Worm (Caenorhabditis elegans) whole organism, L1 larva: ENCODE results near the gene F10E9.7.

Experiments used
- F16B12.6 ChIP-seq: fragments of 150-350 bp; optimal IDR thresholded peaks from 2 replicates; lab custom pipeline; 2014; ENCODE audit warnings: missing biosample characterization, missing genetic modification characterization
- aha-1 ChIP-seq: fragments of 150-350 bp; optimal IDR thresholded peaks from 2 replicates; lab custom pipeline; 2014; ENCODE audit warnings: missing biosample characterization, missing genetic modification characterization
- alr-1 ChIP-seq: fragments of 200-800 bp; sonication (Bioruptor generic); optimal IDR thresholded peaks from 2 replicates; lab custom pipeline; 2018; ENCODE audit warnings: borderline replicate concordance, mild to moderate bottlenecking, missing genetic modification characterization, missing compliant biosample characterization
- blmp-1 ChIP-seq: fragments of 150-350 bp; optimal IDR thresholded peaks from 2 replicates; lab custom pipeline; 2014; ENCODE audit warnings: missing biosample characterization, missing genetic modification characterization
- ceh-63 ChIP-seq: fragments of 200-800 bp; sonication (Bioruptor generic); optimal IDR thresholded peaks from 2 replicates; lab custom pipeline; 2018; ENCODE audit warnings: mild to moderate bottlenecking, missing genetic modification characterization, missing compliant biosample characterization
- ceh-90 ChIP-seq: sonication (generic microtip); optimal IDR thresholded peaks from 2 replicates; lab custom pipeline; 2016; ENCODE audit warnings: missing genetic modification characterization, missing compliant biosample characterization
- dsc-1 ChIP-seq: sonication (generic microtip); optimal IDR thresholded peaks from 2 replicates; lab custom pipeline; 2016; ENCODE audit warnings: mild to moderate bottlenecking, missing genetic modification characterization, missing compliant biosample characterization
- efl-1 ChIP-seq, 4 experiments: fragments of 150-350 bp; optimal IDR thresholded peaks in 3 of 4; peaks in 1 of 4; 1 replicate in 1 of 4; 2 replicates in 3 of 4; lab custom pipeline; 2014; ENCODE audit warnings: missing biosample characterization in 2 of 4, missing genetic modification characterization in 2 of 4, missing genetic modification reagents in 2 of 4
- egl-13 ChIP-seq: sonication (generic microtip); optimal IDR thresholded peaks from 2 replicates; lab custom pipeline; 2016; ENCODE audit warnings: missing genotype, missing genetic modification reagents, missing genetic modification characterization, missing compliant biosample characterization
- elt-2 ChIP-seq: sonication (generic microtip); optimal IDR thresholded peaks from 2 replicates; lab custom pipeline; 2016; ENCODE audit warnings: missing genetic modification characterization, mild to moderate bottlenecking, inconsistent platforms, missing compliant biosample characterization, missing genetic modification reagents
- elt-3 ChIP-seq, 6 experiments: fragments of 150-350 bp in 1 of 6; sonication (generic microtip); optimal IDR thresholded peaks; 2 replicates each; lab custom pipeline; 2017 to 2018; ENCODE audit warnings: missing biosample characterization in 6 of 6, missing genetic modification characterization in 6 of 6, inconsistent platforms in 1 of 6
- ets-5 ChIP-seq: fragments of 200-800 bp; sonication (Bioruptor generic); IDR thresholded peaks from 2 replicates; pipeline ENCODE4 v1.3.6; 2022; ENCODE audit warnings: missing genetic modification characterization, missing compliant biosample characterization
- fkh-10 ChIP-seq: sonication (generic microtip); optimal IDR thresholded peaks from 2 replicates; lab custom pipeline; 2017; ENCODE audit warnings: missing biosample characterization, missing genetic modification reagents, missing genetic modification characterization
- jun-1 ChIP-seq: fragments of 150-350 bp; optimal IDR thresholded peaks from 2 replicates; lab custom pipeline; 2014; ENCODE audit warnings: missing biosample characterization, missing genetic modification reagents, missing genetic modification characterization
- lin-14 ChIP-seq: fragments of 200-800 bp; sonication (Bioruptor generic); optimal IDR thresholded peaks from 2 replicates; lab custom pipeline; 2018; ENCODE audit warnings: mild to moderate bottlenecking, missing genetic modification characterization, moderate library complexity, missing compliant biosample characterization
- lin-35 ChIP-seq, 2 experiments: fragments of 150-350 bp; optimal IDR thresholded peaks; 2 replicates each; lab custom pipeline; 2014; ENCODE audit warnings: missing biosample characterization in 2 of 2, missing genetic modification characterization in 2 of 2, missing genetic modification reagents in 2 of 2
- lin-39 ChIP-seq: fragments of 150-350 bp; optimal IDR thresholded peaks from 2 replicates; lab custom pipeline; 2014; ENCODE audit warnings: missing biosample characterization, missing genetic modification reagents, missing genetic modification characterization
- lsy-2 ChIP-seq, 2 experiments: fragments of 150-350 bp; optimal IDR thresholded peaks; 2 replicates each; lab custom pipeline; 2014; ENCODE audit warnings: missing biosample characterization in 2 of 2, missing genetic modification characterization in 2 of 2
- mdl-1 ChIP-seq, 2 experiments: fragments of 150-350 bp; optimal IDR thresholded peaks; 2 replicates each; lab custom pipeline; 2014 to 2017; ENCODE audit warnings: missing biosample characterization in 2 of 2, missing genetic modification characterization in 2 of 2, inconsistent platforms in 1 of 2
- mep-1 ChIP-seq: fragments of 150-350 bp; optimal IDR thresholded peaks from 2 replicates; lab custom pipeline; 2014; ENCODE audit warnings: missing biosample characterization, missing genetic modification characterization
- nhr-19 ChIP-seq: fragments of 200-800 bp; sonication (Bioruptor generic); conservative IDR thresholded peaks from 2 replicates; pipeline ENCODE4 v1.3.6; 2022; ENCODE audit warnings: missing genetic modification characterization, missing compliant biosample characterization
- nhr-237 ChIP-seq: fragments of 150-350 bp; optimal IDR thresholded peaks from 2 replicates; lab custom pipeline; 2014; ENCODE audit warnings: missing biosample characterization, missing genetic modification characterization
- nhr-47 ChIP-seq: sonication (generic microtip); optimal IDR thresholded peaks from 2 replicates; lab custom pipeline; 2016; ENCODE audit warnings: mild to moderate bottlenecking, missing genetic modification characterization, moderate library complexity, missing compliant biosample characterization
- nhr-76 ChIP-seq: sonication (generic microtip); optimal IDR thresholded peaks from 2 replicates; lab custom pipeline; 2017; ENCODE audit warnings: missing biosample characterization, missing genetic modification characterization
- nhr-77 ChIP-seq: fragments of 150-350 bp; optimal IDR thresholded peaks from 2 replicates; lab custom pipeline; 2014; ENCODE audit warnings: missing biosample characterization, missing genetic modification characterization
- pqm-1 ChIP-seq: sonication (generic microtip); optimal IDR thresholded peaks from 3 replicates; lab custom pipeline; 2017; ENCODE audit warnings: missing biosample characterization, missing genetic modification characterization
- tlp-1 ChIP-seq: fragments of 150-350 bp; optimal IDR thresholded peaks from 2 replicates; lab custom pipeline; 2014; ENCODE audit warnings: missing biosample characterization, missing genetic modification characterization
- unc-62 ChIP-seq: fragments of 150-350 bp; optimal IDR thresholded peaks from 2 replicates; lab custom pipeline; 2014; ENCODE audit warnings: missing biosample characterization, missing genetic modification reagents, missing genetic modification characterization
- unc-86 ChIP-seq: sonication (generic microtip); optimal IDR thresholded peaks from 2 replicates; lab custom pipeline; 2016; ENCODE audit warnings: missing genetic modification characterization, missing compliant biosample characterization
- unc-98 ChIP-seq: fragments of 200-800 bp; sonication (Bioruptor generic); IDR thresholded peaks from 2 replicates; pipeline ENCODE4 v1.3.6; 2022; ENCODE audit warnings: missing genetic modification characterization, missing compliant biosample characterization

Gene F10E9.7

DNA sequence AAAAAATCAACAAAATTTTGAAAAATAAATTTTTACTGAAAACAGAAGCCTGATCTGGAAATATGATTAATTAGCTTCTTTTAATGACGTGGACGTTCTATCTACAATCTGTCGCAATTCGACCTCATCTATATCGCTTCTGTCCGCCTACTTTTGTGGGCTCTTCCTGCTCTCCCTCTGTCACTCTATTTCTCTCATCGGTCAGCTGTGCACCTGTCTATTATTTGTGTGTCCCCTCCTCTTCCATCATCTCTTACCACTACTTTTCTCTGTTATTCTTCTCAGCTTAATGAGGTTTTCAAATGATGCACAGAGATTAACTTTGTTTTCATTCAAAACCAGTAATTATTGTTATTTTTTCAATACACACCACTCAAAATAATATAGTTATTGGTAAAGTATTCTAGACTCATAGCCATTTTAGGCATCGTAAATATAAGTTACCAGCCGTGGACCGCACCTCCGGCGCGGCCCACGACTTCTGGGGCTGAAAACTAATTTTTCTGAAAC, 8.1 kb downstream of the F10E9.7 start:
- TF ChIP-seq dsc-1 (peak; percentile 36), fkh-10 (GFP tag; lab: Kevin White, UChicago) (no peak)
- TF ChIP-seq, all 84 proteins: peak for 1

DNA sequence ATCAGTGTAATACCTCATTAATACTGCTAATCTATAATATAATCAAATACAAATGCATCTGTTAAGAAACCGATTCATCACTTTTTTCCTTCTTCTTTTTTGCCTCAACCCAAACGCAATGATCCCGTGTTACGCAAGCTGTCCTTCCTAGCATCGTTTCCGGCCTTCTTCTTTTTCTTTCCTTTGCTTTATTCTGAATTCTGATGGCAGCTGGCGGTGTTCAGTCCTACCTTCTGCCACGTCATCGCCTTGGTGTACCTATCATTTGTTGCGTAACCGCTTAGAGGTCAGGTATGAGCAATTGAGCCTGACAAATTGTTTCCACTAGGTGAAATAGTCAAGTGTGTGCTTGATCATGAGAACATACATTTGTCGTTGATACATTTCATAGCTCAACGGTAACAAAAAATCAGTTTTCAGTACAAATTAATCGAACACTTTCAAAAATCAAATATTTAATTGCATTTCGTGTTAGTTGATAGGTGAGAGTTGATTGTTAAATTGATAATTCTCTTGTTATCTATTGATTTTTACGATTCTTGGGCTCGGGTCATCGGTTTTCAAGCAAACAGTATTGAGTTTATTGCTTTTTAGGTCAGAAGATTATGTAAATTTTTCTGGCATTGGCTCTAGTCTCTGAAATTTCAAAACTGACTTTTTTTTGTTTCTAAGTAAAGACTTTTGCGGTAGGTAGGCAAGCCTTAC, 8.9 kb downstream of the F10E9.7 start:
- TF ChIP-seq nhr-77 (tag; lab: Kevin White, UChicago) (no peak), elt-2 (tag; lab: Kevin White, UChicago) (peak; percentile 8)

DNA sequence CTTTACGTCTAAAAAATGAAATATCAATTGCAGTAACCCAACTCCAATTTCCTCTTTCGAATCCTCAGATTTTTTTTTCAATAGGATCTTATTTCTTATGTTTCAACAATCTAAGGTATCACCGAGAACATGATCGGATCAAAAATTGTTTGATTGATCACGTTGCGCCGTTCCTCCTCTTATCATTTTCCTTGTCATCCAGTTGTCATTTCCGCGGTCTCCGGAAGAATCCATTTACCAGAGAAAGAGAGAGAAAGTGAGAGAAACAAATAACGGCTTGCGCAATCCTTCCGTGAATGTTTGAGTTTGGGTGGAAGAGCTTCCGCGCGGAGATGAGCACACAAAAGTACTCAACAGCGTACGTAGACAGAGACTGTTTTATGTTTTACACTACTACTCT, 14.0 kb downstream of the F10E9.7 start:
- TF ChIP-seq blmp-1 (tag; lab: Kevin White, UChicago), result peak; percentile 84
- TF ChIP-seq tlp-1 (tag; lab: Kevin White, UChicago), result no peak
- TF ChIP-seq, all 84 proteins: peak for 1

DNA sequence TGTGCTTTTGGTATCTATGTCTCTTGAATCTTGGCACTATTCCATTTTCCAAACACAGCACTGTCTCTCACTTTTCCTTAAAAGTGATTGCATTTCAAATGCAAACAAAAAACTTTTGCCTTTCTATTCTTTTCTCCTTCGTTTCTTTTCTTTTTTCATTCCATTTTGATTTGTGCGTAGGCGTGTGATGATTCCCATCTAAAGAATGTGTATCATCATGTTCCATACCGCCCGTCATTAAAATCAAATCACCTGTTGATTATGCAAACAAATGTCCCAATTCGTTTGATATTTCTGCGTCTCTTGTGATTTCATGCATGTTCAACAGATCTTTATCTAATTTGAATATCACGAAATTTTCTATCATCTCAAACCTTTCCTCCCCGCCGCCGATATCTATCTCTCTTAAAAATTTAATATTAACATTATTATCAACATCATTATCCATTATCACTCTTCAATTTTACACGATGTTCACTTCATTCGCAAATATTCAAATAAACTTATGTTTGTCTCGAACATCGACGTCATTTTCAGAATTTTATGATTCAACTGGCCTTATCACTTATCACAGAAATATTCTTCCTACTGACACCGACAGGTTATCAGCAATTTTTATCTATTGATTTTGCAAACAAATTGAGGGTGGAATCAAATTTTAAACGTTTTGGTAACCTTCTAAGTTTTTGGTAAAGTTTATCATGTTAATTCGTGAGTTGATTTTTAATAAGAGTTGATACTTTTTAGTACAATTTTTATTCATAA, 15.8 kb downstream of the F10E9.7 start:
- TF ChIP-seq lin-35 (GFP tag; optimal IDR thresholded peaks at IDR 0.05; lab: Kevin White, UChicago) (peak in 1 of 2 experiments; percentile 29), unc-98 (GFP tag; lab: Robert Waterston, UW) (no peak), lsy-2 (tag; optimal IDR thresholded peaks at IDR 0.05; lab: Kevin White, UChicago) (peak in 1 of 2 experiments; percentile 7), nhr-237 (tag; lab: Kevin White, UChicago) (no peak), pqm-1 (peak; percentile 83), aha-1 (tag; lab: Kevin White, UChicago) (no peak), nhr-19 (GFP tag; lab: Robert Waterston, UW) (no peak), F16B12.6 (tag; lab: Kevin White, UChicago) (no peak), efl-1 (optimal IDR thresholded peaks at IDR 0.05; lab: Kevin White, UChicago) (no peak), efl-1 (GFP tag; optimal IDR thresholded peaks at IDR 0.05 in 1 of 2; lab: Kevin White, UChicago) (peak in 1 of 2 experiments; percentile 41), tlp-1 (tag; lab: Kevin White, UChicago) (peak; percentile 65), jun-1 (tag; lab: Kevin White, UChicago) (peak; percentile 23), elt-2 (tag; lab: Kevin White, UChicago) (peak; percentile 85), lin-14 (GFP tag; lab: Kevin White, UChicago) (peak; percentile 12), blmp-1 (tag; lab: Kevin White, UChicago) (peak; percentile 84), nhr-47 (tag; lab: Kevin White, UChicago) (no peak), mep-1 (tag; lab: Kevin White, UChicago) (peak; percentile 23), nhr-76 (no peak), ceh-63 (no peak), alr-1 (tag; lab: Kevin White, UChicago) (no peak), egl-13 (tag; lab: Kevin White, UChicago) (no peak), elt-3 (tag; optimal IDR thresholded peaks at IDR 0.05; lab: Kevin White, UChicago) (peak in 1 of 6 experiments; percentile 33)
- TF ChIP-seq, all 84 proteins: peak for 11

DNA sequence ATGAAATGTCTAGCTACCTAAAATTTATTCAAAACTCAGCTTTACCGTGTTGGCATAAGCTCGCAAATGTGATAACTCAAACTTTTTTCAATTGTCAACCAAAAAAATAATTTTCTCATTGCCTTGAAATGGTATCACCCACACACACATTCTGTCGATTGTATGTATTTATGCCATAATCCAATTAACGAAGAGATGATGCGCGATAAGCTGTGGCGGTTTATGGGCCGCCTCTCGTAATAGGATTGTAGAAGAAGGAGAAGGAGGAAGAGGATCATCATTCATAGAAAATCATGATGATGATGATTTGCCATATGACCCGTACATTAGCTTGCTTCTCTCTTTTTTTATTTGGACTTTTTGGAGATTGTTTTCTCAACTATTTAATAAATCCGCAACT, 18.1 kb downstream of the F10E9.7 start:
- TF ChIP-seq elt-3 (tag; optimal IDR thresholded peaks at IDR 0.05; lab: Kevin White, UChicago) (no peak), nhr-76 (no peak), pqm-1 (no peak), alr-1 (tag; lab: Kevin White, UChicago) (no peak), fkh-10 (GFP tag; lab: Kevin White, UChicago) (no peak), unc-86 (tag; lab: Kevin White, UChicago) (no peak), mdl-1 (tag; optimal IDR thresholded peaks at IDR 0.05; lab: Kevin White, UChicago) (no peak), efl-1 (optimal IDR thresholded peaks at IDR 0.05; lab: Kevin White, UChicago) (no peak), efl-1 (GFP tag; optimal IDR thresholded peaks at IDR 0.05 in 1 of 2; lab: Kevin White, UChicago) (no peak), lin-39 (tag; lab: Kevin White, UChicago) (no peak), aha-1 (tag; lab: Kevin White, UChicago) (no peak), ets-5 (GFP tag; lab: Robert Waterston, UW) (no peak), dsc-1 (peak; percentile 29), unc-62 (no peak), blmp-1 (tag; lab: Kevin White, UChicago) (peak; percentile 36), ceh-90 (no peak)
